Worm (Caenorhabditis elegans) whole organism, midembryonic: ENCODE data around the gene ekl-5.
A peak's percentile ranks its signal among the peaks of the same experiment; 100 is the strongest.

Experiments
- T22C8.4 ChIP-seq: fragments of 200-800 bp; sonication (Bioruptor generic); IDR thresholded peaks from 2 replicates; pipeline ENCODE4 v1.3.6; 2022; ENCODE audit warnings: missing genetic modification characterization, missing compliant biosample characterization
- cog-1 ChIP-seq: sonication (generic microtip); optimal IDR thresholded peaks from 2 replicates; lab custom pipeline; 2016; ENCODE audit warnings: missing genetic modification characterization, missing compliant biosample characterization
- flt-1 ChIP-seq: fragments of 200-800 bp; sonication (Bioruptor generic); IDR thresholded peaks from 2 replicates; pipeline ENCODE4 v1.3.6; 2022; ENCODE audit warnings: missing genetic modification characterization, missing compliant biosample characterization
- klf-2 ChIP-seq: fragments of 200-800 bp; sonication (Bioruptor generic); conservative IDR thresholded peaks from 2 replicates; pipeline ENCODE4 v1.3.6; 2022; ENCODE audit warnings: missing genetic modification reagents, missing genetic modification characterization, missing compliant biosample characterization
- med-1 ChIP-seq: sonication (generic microtip); optimal IDR thresholded peaks from 2 replicates; lab custom pipeline; 2017; ENCODE audit warnings: missing genetic modification characterization, mild to moderate bottlenecking, missing compliant biosample characterization, antibody characterized with exemption, missing genetic modification reagents; ENCODE audit not compliant: insufficient read depth
- ref-1 ChIP-seq: fragments of 200-800 bp; sonication (Bioruptor generic); conservative IDR thresholded peaks from 2 replicates; pipeline ENCODE4 v1.3.6; 2022; ENCODE audit warnings: missing genetic modification reagents, missing genetic modification characterization, missing compliant biosample characterization
- tab-1 ChIP-seq: fragments of 200-800 bp; sonication (Bioruptor generic); IDR thresholded peaks from 2 replicates; pipeline ENCODE4 v1.3.6; 2022; ENCODE audit warnings: missing genetic modification characterization, missing compliant biosample characterization
- ztf-23 ChIP-seq: fragments of 200-800 bp; sonication (Bioruptor generic); IDR thresholded peaks from 2 replicates; pipeline ENCODE4 v1.3.6; 2022; ENCODE audit warnings: missing genetic modification reagents, missing genetic modification characterization, missing compliant biosample characterization
- ztf-29 ChIP-seq: fragments of 200-800 bp; sonication (Bioruptor generic); IDR thresholded peaks from 2 replicates; pipeline ENCODE4 v1.3.6; 2022; ENCODE audit warnings: missing genetic modification reagents, missing genetic modification characterization, missing compliant biosample characterization

The ekl-5 gene

DNA sequence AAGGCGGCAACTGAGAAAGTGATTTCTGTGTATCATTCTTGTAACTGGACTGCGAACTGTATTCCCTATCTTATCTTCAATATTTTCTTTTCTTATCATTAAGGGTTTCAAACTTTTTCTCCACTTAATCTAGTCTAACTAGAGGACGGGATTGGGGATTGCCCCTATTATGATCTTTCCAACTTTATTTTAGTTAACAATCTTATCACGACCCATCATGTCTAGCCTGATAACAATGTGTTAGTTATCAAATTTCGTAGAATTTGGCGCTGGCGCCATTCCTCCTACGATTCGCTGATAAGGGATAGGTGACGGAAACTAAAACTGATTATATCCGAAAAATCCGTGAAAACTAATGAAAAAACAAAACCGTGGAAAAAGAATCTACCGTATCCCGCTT is 20.4 kb upstream of the ekl-5 start:
- TF ChIP-seq ref-1 (no peak), med-1 (GFP tag; lab: Kevin White, UChicago) (no peak), tab-1 (GFP tag; lab: Robert Waterston, UW) (no peak), ztf-23 (GFP tag; lab: Robert Waterston, UW) (no peak), klf-2 (GFP tag; lab: Robert Waterston, UW) (no peak), flt-1 (no peak), cog-1 (no peak), T22C8.4 (no peak), ztf-29 (GFP tag; lab: Robert Waterston, UW) (no peak)

DNA sequence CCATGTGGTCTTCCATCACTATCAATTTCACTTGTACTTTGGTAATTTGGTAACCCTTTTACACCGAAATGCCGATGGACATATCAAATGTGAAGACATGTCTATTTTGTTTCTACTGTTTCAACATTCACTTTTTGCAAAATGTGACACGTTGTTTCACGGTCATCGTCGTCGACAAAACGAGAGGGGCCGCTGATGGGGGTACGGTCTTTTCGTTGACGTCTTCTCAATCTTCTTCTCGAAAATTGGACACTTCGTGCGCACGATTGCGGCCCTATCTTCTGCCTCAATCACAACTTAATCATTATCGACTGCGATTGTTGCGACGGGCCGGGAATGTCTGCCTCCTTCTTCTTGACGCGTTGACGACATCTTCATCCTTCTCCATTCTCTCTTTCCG is 19.7 kb upstream of the ekl-5 start:
- TF ChIP-seq tab-1 (GFP tag; lab: Robert Waterston, UW) = no peak
- no peak for TF ChIP-seq flt-1
- TF ChIP-seq ztf-29 (GFP tag; lab: Robert Waterston, UW) = no peak
- no peak for TF ChIP-seq ztf-23 (GFP tag; lab: Robert Waterston, UW)
- TF ChIP-seq T22C8.4 = no peak
- TF ChIP-seq med-1 (GFP tag; lab: Kevin White, UChicago) = no peak
- TF ChIP-seq cog-1 = no peak
- TF ChIP-seq ref-1 = no peak
- no peak for TF ChIP-seq klf-2 (GFP tag; lab: Robert Waterston, UW)

- TF ChIP-seq tab-1 (GFP tag; lab: Robert Waterston, UW) = no peak
- no peak for TF ChIP-seq flt-1
- TF ChIP-seq med-1 (GFP tag; lab: Kevin White, UChicago) = no peak
- TF ChIP-seq ztf-29 (GFP tag; lab: Robert Waterston, UW) = no peak
- no peak for TF ChIP-seq ref-1
- no peak for TF ChIP-seq klf-2 (GFP tag; lab: Robert Waterston, UW)
Observed at ce11 chrX:13934574-13934973, 17.6 kb upstream of the ekl-5 start, which contains the start of gene elt-3. elt-3 (plus strand) TSS chrX:13934874.

DNA sequence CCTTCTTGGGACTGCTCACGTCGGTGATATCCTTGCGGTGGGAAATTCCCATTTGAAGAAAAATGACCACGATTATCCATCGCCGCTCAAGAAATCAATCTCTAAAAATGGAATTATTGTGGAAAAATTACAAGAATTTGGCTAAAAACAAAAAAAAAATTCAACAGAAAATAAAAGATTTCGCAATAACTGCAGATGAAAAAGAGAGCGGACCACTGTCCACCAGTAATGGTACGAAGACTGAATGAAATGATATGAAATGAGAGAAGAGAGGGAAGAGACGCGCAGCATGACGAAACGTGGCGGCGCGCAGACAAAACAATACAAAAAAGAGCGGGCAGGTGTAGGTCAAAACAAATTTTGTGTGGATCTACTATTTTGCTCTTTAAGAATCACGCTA is 12.6 kb upstream of the ekl-5 start, which contains the start of gene meg-1:
Gene meg-1, minus strand, starts transcription at position 101 of the 400 bp plus-strand sequence.
- TF ChIP-seq ztf-29 (GFP tag; lab: Robert Waterston, UW) = no peak
- TF ChIP-seq cog-1 = no peak

ce11 chrX:13928532-13928931 is 11.6 kb upstream of the ekl-5 start:
- TF ChIP-seq ref-1 (no peak), flt-1 (no peak), ztf-23 (GFP tag; lab: Robert Waterston, UW) (no peak), ztf-29 (GFP tag; lab: Robert Waterston, UW) (no peak), T22C8.4 (no peak), tab-1 (GFP tag; lab: Robert Waterston, UW) (no peak), med-1 (GFP tag; lab: Kevin White, UChicago) (no peak)

DNA sequence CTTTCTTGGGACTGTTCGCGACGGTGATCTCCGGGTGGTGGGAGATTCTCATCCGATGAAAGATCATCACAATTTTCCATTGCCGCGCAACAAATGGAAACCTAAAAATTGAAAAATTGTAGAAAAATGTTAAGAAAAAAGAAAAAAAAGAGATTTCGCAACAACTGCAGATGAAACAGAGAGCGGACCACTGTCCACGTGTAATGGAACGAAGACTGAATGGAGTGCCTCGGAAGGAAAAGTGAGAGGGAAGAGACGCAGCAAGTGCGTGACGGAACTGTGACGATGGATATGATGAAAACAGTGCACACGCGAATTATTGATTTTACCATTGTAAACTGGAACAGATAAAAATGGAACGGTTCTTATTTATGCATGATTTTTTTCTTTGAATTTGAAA is 9.1 kb upstream of the ekl-5 start, which contains the start of gene meg-2:
Gene meg-2, minus strand, starts transcription at position 101 of the 400 bp plus-strand sequence.
- TF ChIP-seq klf-2 (GFP tag; lab: Robert Waterston, UW) (no peak), flt-1 (no peak), ztf-29 (GFP tag; lab: Robert Waterston, UW) (no peak), cog-1 (no peak), ztf-23 (GFP tag; lab: Robert Waterston, UW) (no peak), med-1 (GFP tag; lab: Kevin White, UChicago) (no peak), tab-1 (GFP tag; lab: Robert Waterston, UW) (no peak), ref-1 (no peak), T22C8.4 (no peak)

DNA sequence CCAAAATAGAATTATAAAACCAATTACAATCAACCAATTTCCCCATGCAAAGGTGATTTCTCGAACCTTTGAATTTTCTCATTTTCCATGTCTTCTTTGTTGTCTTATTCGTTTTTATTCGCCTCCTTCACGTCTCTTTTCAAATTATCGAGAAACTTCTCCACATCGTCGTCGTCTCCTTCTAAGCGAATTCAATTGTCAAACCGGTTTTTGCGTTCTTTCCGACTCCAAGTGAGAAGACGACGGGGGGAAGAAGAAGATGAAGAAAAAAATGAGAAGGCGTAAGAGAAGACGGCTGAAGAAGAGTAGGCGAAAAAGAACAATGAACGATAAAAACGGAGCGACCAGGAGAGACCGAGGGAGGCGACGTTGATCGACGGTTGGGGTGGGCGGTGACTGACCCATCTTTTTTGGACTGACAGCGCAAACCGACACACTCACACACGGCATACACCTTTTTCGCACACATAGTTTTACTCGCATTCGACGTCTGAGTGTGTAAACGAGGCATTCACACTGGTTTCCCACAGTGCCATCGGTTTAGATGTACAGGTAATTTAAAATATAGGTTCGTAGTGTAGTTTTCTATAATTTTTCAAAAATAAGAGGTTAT is 3.5 kb upstream of the ekl-5 start:
- TF ChIP-seq ztf-29 (GFP tag; lab: Robert Waterston, UW) = 0 out of 2 replicates have a peak, but pooled peaks have one; percentile 9
- TF ChIP-seq ref-1 = no peak

DNA sequence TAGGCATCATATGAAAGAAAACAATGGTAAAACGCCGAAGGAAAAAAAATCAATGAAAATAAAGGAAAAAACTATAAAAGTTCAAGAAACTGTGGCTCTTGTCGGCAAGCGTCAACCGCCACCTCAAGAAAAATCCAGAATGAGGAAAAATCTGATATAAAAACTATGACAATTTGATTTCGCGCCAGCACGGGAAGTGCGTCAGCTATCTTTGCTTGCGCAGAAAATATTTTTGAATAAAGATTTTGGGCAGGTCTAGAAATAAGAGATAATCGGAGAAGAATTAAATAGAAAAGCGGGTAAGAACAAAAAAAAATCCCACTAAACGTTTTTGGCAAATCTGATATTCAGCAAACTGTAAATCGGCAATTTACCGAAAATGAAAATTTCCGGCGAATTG is 1.2 kb upstream of the ekl-5 start:
- TF ChIP-seq med-1 (GFP tag; lab: Kevin White, UChicago) (no peak), klf-2 (GFP tag; lab: Robert Waterston, UW) (no peak), ztf-23 (GFP tag; lab: Robert Waterston, UW) (no peak), flt-1 (no peak), ztf-29 (GFP tag; lab: Robert Waterston, UW) (no peak), tab-1 (GFP tag; lab: Robert Waterston, UW) (no peak), ref-1 (no peak), T22C8.4 (no peak), cog-1 (no peak)

- TF ChIP-seq klf-2 (GFP tag; lab: Robert Waterston, UW) (no peak), ztf-23 (GFP tag; lab: Robert Waterston, UW) (no peak), ztf-29 (GFP tag; lab: Robert Waterston, UW) (no peak), tab-1 (GFP tag; lab: Robert Waterston, UW) (no peak), ref-1 (no peak), flt-1 (no peak), cog-1 (no peak), med-1 (GFP tag; lab: Kevin White, UChicago) (no peak), T22C8.4 (no peak)
Observed at ce11 chrX:13914289-13914688, 2.7 kb downstream of the ekl-5 start, which contains the start of gene Y26E6A.2. Y26E6A.2 (minus strand) TSS chrX:13914389.

DNA sequence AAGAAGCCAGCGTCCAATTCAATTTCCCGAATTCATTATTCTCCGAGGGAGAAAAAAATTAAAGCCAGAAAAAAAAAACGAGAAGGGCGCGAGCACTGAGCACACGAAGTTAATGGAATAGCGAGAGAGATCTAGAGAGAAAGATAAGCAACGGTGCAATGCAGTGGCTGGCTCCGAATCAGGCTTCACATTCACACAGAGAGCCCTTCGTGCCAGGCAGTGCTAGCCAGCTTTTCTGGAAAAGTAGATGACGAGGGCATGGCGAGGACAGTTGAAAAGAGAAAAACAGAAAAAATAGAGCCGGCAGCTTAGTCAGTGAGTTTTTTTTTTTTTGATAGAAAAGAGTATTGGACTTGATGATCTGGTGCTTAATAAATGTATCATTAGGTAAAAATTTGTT is 3.3 kb downstream of the ekl-5 start:
- TF ChIP-seq T22C8.4 (no peak), tab-1 (GFP tag; lab: Robert Waterston, UW) (no peak), med-1 (GFP tag; lab: Kevin White, UChicago) (no peak), ztf-29 (GFP tag; lab: Robert Waterston, UW) (no peak)

- no peak for TF ChIP-seq klf-2 (GFP tag; lab: Robert Waterston, UW)
- no peak for TF ChIP-seq tab-1 (GFP tag; lab: Robert Waterston, UW)
- TF ChIP-seq med-1 (GFP tag; lab: Kevin White, UChicago) = no peak
- TF ChIP-seq ztf-29 (GFP tag; lab: Robert Waterston, UW) = no peak
- TF ChIP-seq cog-1 = no peak
- TF ChIP-seq ztf-23 (GFP tag; lab: Robert Waterston, UW) = no peak
- TF ChIP-seq T22C8.4 = no peak
- TF ChIP-seq ref-1 = no peak
- TF ChIP-seq flt-1 = no peak
Observed at ce11 chrX:13909850-13910249, 7.1 kb downstream of the ekl-5 start, which contains the start of gene Y26E6A.3. Y26E6A.3 (minus strand) TSS chrX:13909950.
